Fruit fly (Drosophila melanogaster): ENCODE data around the gene Hmx.

The Hmx gene

dm6 chr3R:17530400-17530799, 28.3 kb upstream of the Hmx start (continued):
- TF ChIP-seq zf30C (GFP tag; optimal IDR thresholded peaks at IDR 0.05) (no peak), sens (GFP tag) (peak; percentile 18), CkIIα-i1 (GFP tag; IDR thresholded peaks at IDR 0.05) (no peak), CG31441 (GFP tag; IDR thresholded peaks at IDR 0.05) (peak; percentile 49), CG11504 (tag; optimal IDR thresholded peaks at IDR 0.05) (peak; percentile 18), CG17385 (GFP tag; optimal IDR thresholded peaks at IDR 0.05) (no peak), ham (GFP tag; IDR thresholded peaks at IDR 0.05) (no peak), Oli (tag; optimal IDR thresholded peaks at IDR 0.05) (peak; percentile 21), HmgD (GFP tag; optimal IDR thresholded peaks at IDR 0.05) (no peak), Max (GFP tag; optimal IDR thresholded peaks at IDR 0.05) (no peak), CG2678 (tag; optimal IDR thresholded peaks at IDR 0.05) (peak; percentile 53), sim (GFP tag; IDR thresholded peaks at IDR 0.05) (no peak), bcd (GFP tag; optimal IDR thresholded peaks at IDR 0.05) (no peak), unc-4 (GFP tag; IDR thresholded peaks at IDR 0.05; ENCODE audit: partially characterized antibody) (no peak), CG2116 (GFP tag; optimal IDR thresholded peaks at IDR 0.05) (no peak), wor (GFP tag; IDR thresholded peaks at IDR 0.05) (no peak), ewg (GFP tag; optimal IDR thresholded peaks at IDR 0.05) (no peak), insv (GFP tag; optimal IDR thresholded peaks at IDR 0.05) (no peak), unpg (GFP tag; optimal IDR thresholded peaks at IDR 0.05) (peak; percentile 11), Dll (GFP tag; IDR thresholded peaks at IDR 0.05; ENCODE audit: partially characterized antibody) (no peak), Hr51 (GFP tag; optimal IDR thresholded peaks at IDR 0.05) (peak in 1 of 2 experiments; percentile 49), Sox102F (GFP tag; optimal IDR thresholded peaks at IDR 0.05) (peak; percentile 25), wek (GFP tag; optimal IDR thresholded peaks at IDR 0.05) (no peak), CG12659 (GFP tag; optimal IDR thresholded peaks at IDR 0.05) (peak; percentile 10), row (GFP tag; IDR thresholded peaks at IDR 0.05) (peak; percentile 29; the same call in 1 of the 3 replicates), CG13424 (tag; optimal IDR thresholded peaks at IDR 0.05) (peak; percentile 32), crp (GFP tag; optimal IDR thresholded peaks at IDR 0.05) (no peak), hth (optimal IDR thresholded peaks at IDR 0.05) (no peak), tin (GFP tag; optimal IDR thresholded peaks at IDR 0.05) (no peak), CG12391 (tag; optimal IDR thresholded peaks at IDR 0.05) (peak; percentile 29), prd (optimal IDR thresholded peaks at IDR 0.05) (no peak), prd (GFP tag; IDR thresholded peaks at IDR 0.05) (no peak), z (GFP tag; IDR thresholded peaks at IDR 0.05) (no peak)

dm6 chr3R:17534325-17535105, 24.2 kb upstream of the Hmx start, which contains the start of the genes CG5823 and P5cr-2:
TSS of gene CG5823 (minus strand) at chr3R:17534587.
TSS of gene P5cr-2 (plus strand) at chr3R:17534815.
- peak; percentile 20 for TF ChIP-seq Vsx1 (GFP tag; optimal IDR thresholded peaks at IDR 0.05)
- no peak for TF ChIP-seq ERR (GFP tag; optimal IDR thresholded peaks at IDR 0.05)
- TF ChIP-seq CG15514 (GFP tag; optimal IDR thresholded peaks at IDR 0.05): peak; percentile 69
- TF ChIP-seq row (GFP tag; IDR thresholded peaks at IDR 0.05): peak; percentile 9; the same call in 1 of the 3 replicates
- TF ChIP-seq CG8388 (GFP tag; optimal IDR thresholded peaks at IDR 0.05): no peak
- TF ChIP-seq Drgx (GFP tag; IDR thresholded peaks at IDR 0.05): peak; percentile 34; the same call in 1 of the 2 replicates
- 0 out of 2 replicates have a peak, but pooled peaks have one; percentile 11 for TF ChIP-seq Adf1 (GFP tag; IDR thresholded peaks at IDR 0.05)
- peak; percentile 18 for TF ChIP-seq CG4328 (GFP tag; optimal IDR thresholded peaks at IDR 0.05)
- peak; percentile 36 for TF ChIP-seq CG7372 (GFP tag; IDR thresholded peaks at IDR 0.05)
- TF ChIP-seq sc (optimal IDR thresholded peaks at IDR 0.05): no peak
- TF ChIP-seq sc (GFP tag; optimal IDR thresholded peaks at IDR 0.05): peak; percentile 77
- peak; percentile 56 for TF ChIP-seq tio (GFP tag; optimal IDR thresholded peaks at IDR 0.05)
- TF ChIP-seq Aef1 (GFP tag; IDR thresholded peaks at IDR 0.05): no peak
- TF ChIP-seq D19B (GFP tag; optimal IDR thresholded peaks at IDR 0.05): peak; percentile 70
- TF ChIP-seq CG8089 (GFP tag; optimal IDR thresholded peaks at IDR 0.05): peak; percentile 75
- TF ChIP-seq lab (GFP tag; optimal IDR thresholded peaks at IDR 0.05): peak; percentile 50
- peak; percentile 56 for TF ChIP-seq Elba2 (GFP tag; optimal IDR thresholded peaks at IDR 0.05)
- peak; percentile 32; the same call in 1 of the 2 replicates for TF ChIP-seq bowl (GFP tag; IDR thresholded peaks at IDR 0.05)
- peak; percentile 57 for TF ChIP-seq slbo (GFP tag; IDR thresholded peaks at IDR 0.05)
